Fruit fly (Drosophila melanogaster): ENCODE data around the gene Inx5.

- TF ChIP-seq Dll (optimal IDR thresholded peaks at IDR 0.05) (no peak), usp (GFP tag; optimal IDR thresholded peaks at IDR 0.05) (no peak), psq (optimal IDR thresholded peaks at IDR 0.05) (no peak)
Measured at dm6 chrX:19170791-19171190, at the start of gene Inx5.

Data from whole organism.